Fruit fly (Drosophila melanogaster) whole organism, pupa: ENCODE measurements around the gene Nckx30C.

ENCODE experiments used
- CG10348 ChIP-seq: fragments of 200-800 bp; sonication (Bioruptor generic); IDR thresholded peaks from 2 replicates; pipeline ENCODE4 v1.3.6; 2022; ENCODE audit warnings: missing biosample characterization, missing genetic modification characterization
- CG12605 ChIP-seq: fragments of 200-800 bp; sonication (Bioruptor generic); IDR thresholded peaks from 2 replicates; pipeline ENCODE4 v1.3.6; 2022; ENCODE audit warnings: missing biosample characterization, missing genetic modification characterization
- CG14655 ChIP-seq: fragments of 200-800 bp; sonication (Bioruptor generic); optimal IDR thresholded peaks from 3 replicates; lab custom pipeline; 2017; ENCODE audit warnings: mild to moderate bottlenecking, missing biosample characterization, missing genetic modification reagents, missing genetic modification characterization
- CG15710 ChIP-seq: fragments of 200-800 bp; sonication (Bioruptor generic); optimal IDR thresholded peaks from 2 replicates; lab custom pipeline; 2018; ENCODE audit warnings: missing biosample characterization, mild to moderate bottlenecking, missing genetic modification characterization, moderate library complexity
- CG34367 ChIP-seq: fragments of 200-800 bp; sonication (Bioruptor generic); optimal IDR thresholded peaks from 2 replicates; lab custom pipeline; 2018; ENCODE audit warnings: missing biosample characterization, mild to moderate bottlenecking, missing genetic modification characterization
- CG8159 ChIP-seq: fragments of 200-800 bp; sonication (Bioruptor generic); optimal IDR thresholded peaks from 3 replicates; lab custom pipeline; 2018; ENCODE audit warnings: missing biosample characterization, mild to moderate bottlenecking, missing genetic modification characterization, moderate library complexity
- CG8301 ChIP-seq: fragments of 200-800 bp; sonication (Bioruptor generic); optimal IDR thresholded peaks from 2 replicates; lab custom pipeline; 2018; ENCODE audit warnings: missing biosample characterization, mild to moderate bottlenecking, missing genetic modification characterization
- D1 ChIP-seq: fragments of 200-800 bp; sonication (Bioruptor generic); optimal IDR thresholded peaks from 2 replicates; lab custom pipeline; 2018; ENCODE audit warnings: missing biosample characterization, mild to moderate bottlenecking, missing genetic modification characterization, moderate library complexity
- EcR ChIP-seq: fragments of 200-800 bp; sonication (Bioruptor generic); optimal IDR thresholded peaks from 3 replicates; lab custom pipeline; 2019; ENCODE audit warnings: missing biosample characterization, missing genetic modification characterization, mild to moderate bottlenecking, moderate library complexity, missing genetic modification reagents
- Ets98B ChIP-seq: fragments of 200-800 bp; sonication (Bioruptor generic); IDR thresholded peaks from 2 replicates; pipeline ENCODE4 v1.3.6; 2022; ENCODE audit warnings: missing biosample characterization, missing genetic modification characterization
- Snoo ChIP-seq: fragments of 200-800 bp; sonication (Bioruptor generic); optimal IDR thresholded peaks from 3 replicates; lab custom pipeline; 2017; ENCODE audit warnings: missing biosample characterization, mild to moderate bottlenecking, missing genetic modification characterization, inconsistent platforms
- gl ChIP-seq: fragments of 200-800 bp; sonication (Bioruptor generic); optimal IDR thresholded peaks from 2 replicates; lab custom pipeline; 2018; ENCODE audit warnings: missing biosample characterization, mild to moderate bottlenecking, missing genetic modification characterization

DNA sequence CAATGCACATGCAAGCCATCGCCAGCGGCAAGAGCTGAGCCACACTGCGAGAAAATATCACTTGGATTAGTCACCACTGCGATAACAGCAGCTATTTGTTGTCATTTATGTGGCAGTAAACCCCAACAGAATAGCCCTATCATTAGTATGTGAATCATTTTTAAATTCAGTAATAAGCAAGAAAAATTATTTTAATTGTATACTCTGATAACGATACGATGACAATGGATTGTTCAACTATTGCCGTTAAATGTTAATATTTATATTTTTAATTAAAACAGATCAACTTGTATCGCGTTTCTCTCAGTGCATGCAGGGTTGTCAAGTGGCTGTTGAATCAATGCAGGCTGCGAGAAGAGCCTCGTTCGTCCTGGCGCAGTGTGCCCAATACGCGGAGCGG is 8.5 kb downstream of the Nckx30C start:
- no peak for TF ChIP-seq D1 (tag; lab: Kevin White, UChicago)
- no peak for TF ChIP-seq EcR (GFP tag; lab: Kevin White, UChicago)
- peak; percentile 59 for TF ChIP-seq CG14655 (GFP tag; lab: Kevin White, UChicago)
- TF ChIP-seq CG15710 (tag; lab: Kevin White, UChicago), result peak; percentile 42
- TF ChIP-seq CG12605 (GFP tag; lab: Robert Waterston, UW), result no peak
- TF ChIP-seq CG8301 (tag; lab: Kevin White, UChicago), result peak; percentile 49
- TF ChIP-seq Snoo (tag; lab: Kevin White, UChicago), result no peak
- no peak for TF ChIP-seq CG34367
- TF ChIP-seq CG10348 (GFP tag; lab: Robert Waterston, UW), result no peak
- no peak for TF ChIP-seq Ets98B (GFP tag; lab: Robert Waterston, UW)
- no peak for TF ChIP-seq gl (tag; lab: Kevin White, UChicago)
- peak; percentile 61 for TF ChIP-seq CG8159 (tag; lab: Kevin White, UChicago)
